Fruit fly (Drosophila melanogaster): ENCODE results near the gene CG32801.

- TF ChIP-seq CG11294 (GFP tag; IDR thresholded peaks at IDR 0.05) (no peak), dsx (GFP tag; optimal IDR thresholded peaks at IDR 0.05; ENCODE audit: poor library complexity, severe bottlenecking) (peak; percentile 83), Sox14 (GFP tag; optimal IDR thresholded peaks at IDR 0.05) (peak; percentile 29), eg (GFP tag; IDR thresholded peaks at IDR 0.05) (peak; percentile 68), OdsH (GFP tag; optimal IDR thresholded peaks at IDR 0.05) (no peak), CG32006 (GFP tag; optimal IDR thresholded peaks at IDR 0.05) (no peak), CG8319 (GFP tag; optimal IDR thresholded peaks at IDR 0.05) (no peak), Eip75B (GFP tag; optimal IDR thresholded peaks at IDR 0.05) (no peak), CG6276 (GFP tag; optimal IDR thresholded peaks at IDR 0.05) (peak; percentile 70), Eip93F (GFP tag; optimal IDR thresholded peaks at IDR 0.05) (no peak), CG16779 (tag; optimal IDR thresholded peaks at IDR 0.05) (peak; percentile 69), lz (GFP tag; optimal IDR thresholded peaks at IDR 0.05) (no peak), CG31627 (GFP tag; optimal IDR thresholded peaks at IDR 0.05) (no peak)
Measured at dm6 chrX:1908757-1909156, 5.8 kb upstream of the CG32801 start, which contains the start of the genes Edem1 and Rbcn-3B.

Data from whole organism, prepupa.